Fruit fly (Drosophila melanogaster) whole organism, pupa: ENCODE data around the gene CG11155.

Experiments used
- CG10348 ChIP-seq: fragments of 200-800 bp; sonication (Bioruptor generic); IDR thresholded peaks from 2 replicates; pipeline ENCODE4 v1.3.6; 2022; ENCODE audit warnings: missing biosample characterization, missing genetic modification characterization
- CG12605 ChIP-seq: fragments of 200-800 bp; sonication (Bioruptor generic); IDR thresholded peaks from 2 replicates; pipeline ENCODE4 v1.3.6; 2022; ENCODE audit warnings: missing biosample characterization, missing genetic modification characterization
- CG13204 ChIP-seq: fragments of 200-800 bp; sonication (Bioruptor generic); optimal IDR thresholded peaks from 2 replicates; lab custom pipeline; 2018; ENCODE audit warnings: missing biosample characterization, mild to moderate bottlenecking, missing genetic modification characterization, moderate library complexity
- CG14655 ChIP-seq: fragments of 200-800 bp; sonication (Bioruptor generic); optimal IDR thresholded peaks from 3 replicates; lab custom pipeline; 2017; ENCODE audit warnings: mild to moderate bottlenecking, missing biosample characterization, missing genetic modification reagents, missing genetic modification characterization
- CG15710 ChIP-seq: fragments of 200-800 bp; sonication (Bioruptor generic); optimal IDR thresholded peaks from 2 replicates; lab custom pipeline; 2018; ENCODE audit warnings: missing biosample characterization, mild to moderate bottlenecking, missing genetic modification characterization, moderate library complexity
- CG17806 ChIP-seq: fragments of 200-800 bp; sonication (Bioruptor generic); optimal IDR thresholded peaks from 2 replicates; lab custom pipeline; 2018; ENCODE audit warnings: missing biosample characterization, mild to moderate bottlenecking, missing genetic modification characterization, moderate library complexity
- CG32121 ChIP-seq: fragments of 200-800 bp; sonication (Bioruptor generic); IDR thresholded peaks from 2 replicates; pipeline ENCODE4 v1.3.6; 2022; ENCODE audit warnings: missing biosample characterization, missing genetic modification characterization
- CG34367 ChIP-seq: fragments of 200-800 bp; sonication (Bioruptor generic); optimal IDR thresholded peaks from 2 replicates; lab custom pipeline; 2018; ENCODE audit warnings: missing biosample characterization, mild to moderate bottlenecking, missing genetic modification characterization
- CG4496 ChIP-seq: fragments of 200-800 bp; sonication (Bioruptor generic); IDR thresholded peaks from 3 replicates; pipeline ENCODE4 v1.3.6; 2022; ENCODE audit warnings: missing biosample characterization, missing genetic modification characterization
- CG8159 ChIP-seq: fragments of 200-800 bp; sonication (Bioruptor generic); optimal IDR thresholded peaks from 3 replicates; lab custom pipeline; 2018; ENCODE audit warnings: missing biosample characterization, mild to moderate bottlenecking, missing genetic modification characterization, moderate library complexity
- CG8301 ChIP-seq: fragments of 200-800 bp; sonication (Bioruptor generic); optimal IDR thresholded peaks from 2 replicates; lab custom pipeline; 2018; ENCODE audit warnings: missing biosample characterization, mild to moderate bottlenecking, missing genetic modification characterization
- CG9948 ChIP-seq: fragments of 200-800 bp; sonication (Bioruptor generic); optimal IDR thresholded peaks from 2 replicates; lab custom pipeline; 2018; ENCODE audit warnings: missing biosample characterization, mild to moderate bottlenecking, missing genetic modification characterization, moderate library complexity
- D1 ChIP-seq: fragments of 200-800 bp; sonication (Bioruptor generic); optimal IDR thresholded peaks from 2 replicates; lab custom pipeline; 2018; ENCODE audit warnings: missing biosample characterization, mild to moderate bottlenecking, missing genetic modification characterization, moderate library complexity
- EcR ChIP-seq: fragments of 200-800 bp; sonication (Bioruptor generic); optimal IDR thresholded peaks from 3 replicates; lab custom pipeline; 2019; ENCODE audit warnings: missing biosample characterization, missing genetic modification characterization, mild to moderate bottlenecking, moderate library complexity, missing genetic modification reagents
- Ets98B ChIP-seq: fragments of 200-800 bp; sonication (Bioruptor generic); IDR thresholded peaks from 2 replicates; pipeline ENCODE4 v1.3.6; 2022; ENCODE audit warnings: missing biosample characterization, missing genetic modification characterization
- Pif1A ChIP-seq: fragments of 200-800 bp; sonication (Bioruptor generic); optimal IDR thresholded peaks from 3 replicates; lab custom pipeline; 2016; ENCODE audit warnings: missing biosample characterization, missing genetic modification characterization
- Pif1B ChIP-seq: fragments of 200-800 bp; sonication (Bioruptor generic); optimal IDR thresholded peaks from 3 replicates; lab custom pipeline; 2016; ENCODE audit warnings: missing biosample characterization, missing genetic modification characterization
- Snoo ChIP-seq: fragments of 200-800 bp; sonication (Bioruptor generic); optimal IDR thresholded peaks from 3 replicates; lab custom pipeline; 2017; ENCODE audit warnings: missing biosample characterization, mild to moderate bottlenecking, missing genetic modification characterization, inconsistent platforms
- fd96Ca ChIP-seq: fragments of 200-800 bp; sonication (Bioruptor generic); IDR thresholded peaks from 3 replicates; pipeline ENCODE4 v1.3.6; 2022; ENCODE audit warnings: missing biosample characterization, missing genetic modification characterization
- gl ChIP-seq: fragments of 200-800 bp; sonication (Bioruptor generic); optimal IDR thresholded peaks from 2 replicates; lab custom pipeline; 2018; ENCODE audit warnings: missing biosample characterization, mild to moderate bottlenecking, missing genetic modification characterization
- rn ChIP-seq: fragments of 200-800 bp; sonication (Bioruptor generic); IDR thresholded peaks from 2 replicates; pipeline ENCODE4 v1.3.6; 2022; ENCODE audit warnings: missing biosample characterization, missing genetic modification characterization

The CG11155 gene

dm6 chr4:1162058-1162457 is 35.7 kb downstream of the CG11155 start, which contains the start of gene CG32017:
CG32017 (minus strand) TSS chr4:1162158.
- TF ChIP-seq Pif1A (GFP tag; lab: Kevin White, UChicago), result no peak
- no peak for TF ChIP-seq rn (GFP tag; lab: Robert Waterston, UW)
- no peak for TF ChIP-seq gl (tag; lab: Kevin White, UChicago)
- TF ChIP-seq CG8301 (tag; lab: Kevin White, UChicago), result no peak
- TF ChIP-seq Snoo (tag; lab: Kevin White, UChicago), result no peak
- no peak for TF ChIP-seq Ets98B (GFP tag; lab: Robert Waterston, UW)
- TF ChIP-seq CG32121 (GFP tag; lab: Robert Waterston, UW), result no peak
- TF ChIP-seq CG4496, result no peak
- TF ChIP-seq EcR, result no peak

DNA sequence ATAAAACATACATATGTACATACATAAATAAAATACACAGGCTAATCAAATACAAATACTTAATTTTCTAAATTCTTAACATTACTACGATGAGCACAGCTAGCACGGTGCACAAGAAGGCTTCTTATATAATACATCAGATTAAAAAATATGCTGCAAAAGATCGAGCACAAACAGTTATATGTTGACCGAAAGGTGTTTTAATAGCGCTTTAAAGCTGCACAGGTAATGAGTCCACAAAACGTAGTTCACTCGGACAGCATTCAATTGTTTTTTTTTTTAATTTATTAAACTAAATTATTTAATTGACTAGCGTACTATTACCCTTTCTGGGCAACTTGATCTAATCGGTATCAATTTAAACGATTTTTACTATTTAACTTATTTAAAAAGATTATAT is 48.8 kb downstream of the CG11155 start:
- TF ChIP-seq Pif1A (GFP tag; lab: Kevin White, UChicago) (no peak), fd96Ca (GFP tag; lab: Robert Waterston, UW) (no peak), CG15710 (tag; lab: Kevin White, UChicago) (no peak), CG17806 (tag; lab: Kevin White, UChicago) (no peak), CG8301 (tag; lab: Kevin White, UChicago) (no peak), Pif1B (GFP tag; lab: Kevin White, UChicago) (no peak), CG10348 (GFP tag; lab: Robert Waterston, UW) (no peak), EcR (no peak), Snoo (tag; lab: Kevin White, UChicago) (no peak), rn (GFP tag; lab: Robert Waterston, UW) (no peak), CG13204 (GFP tag; lab: Kevin White, UChicago) (no peak), D1 (tag; lab: Kevin White, UChicago) (no peak)

DNA sequence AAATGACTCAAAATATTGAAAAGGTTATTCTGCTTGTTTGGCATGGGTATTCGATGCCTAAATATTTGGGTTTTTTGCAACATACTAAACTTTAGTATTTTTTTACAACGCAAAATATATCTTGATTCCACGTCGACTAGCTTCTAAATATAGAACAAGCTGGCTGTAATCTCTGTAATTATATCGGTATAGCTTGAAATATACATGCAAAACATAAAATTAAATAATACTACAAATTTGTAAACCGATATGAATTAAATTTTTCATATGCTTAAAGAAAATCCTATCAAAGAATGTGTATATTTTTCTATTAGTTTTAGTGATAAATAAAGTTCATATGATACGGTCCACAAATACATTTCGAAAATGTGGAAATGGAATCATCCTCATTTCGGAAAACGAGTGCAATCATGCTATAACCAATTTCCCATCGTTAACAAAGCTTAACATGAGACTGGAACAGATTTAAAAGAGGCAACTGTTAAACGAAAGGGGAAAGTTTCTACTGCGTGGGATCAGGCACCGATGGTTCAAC is 55.3 kb downstream of the CG11155 start, which contains the start of gene pho:
TSS of gene pho (minus strand) at position 38 of the 535 bp plus-strand sequence.
- TF ChIP-seq CG8159 (tag; lab: Kevin White, UChicago) (no peak), rn (GFP tag; lab: Robert Waterston, UW) (no peak), gl (tag; lab: Kevin White, UChicago) (no peak), CG9948 (tag; lab: Kevin White, UChicago) (no peak), CG12605 (GFP tag; lab: Robert Waterston, UW) (no peak), Snoo (tag; lab: Kevin White, UChicago) (peak; percentile 28), D1 (tag; lab: Kevin White, UChicago) (peak; percentile 60), CG8301 (tag; lab: Kevin White, UChicago) (no peak), CG4496 (no peak), CG13204 (GFP tag; lab: Kevin White, UChicago) (no peak)

dm6 chr4:1182809-1183208 is 56.4 kb downstream of the CG11155 start:
- TF ChIP-seq CG32121 (GFP tag; lab: Robert Waterston, UW) (no peak), CG10348 (GFP tag; lab: Robert Waterston, UW) (no peak), EcR (no peak), CG8301 (tag; lab: Kevin White, UChicago) (no peak), CG15710 (tag; lab: Kevin White, UChicago) (no peak), Snoo (tag; lab: Kevin White, UChicago) (no peak), Pif1B (GFP tag; lab: Kevin White, UChicago) (no peak), Pif1A (GFP tag; lab: Kevin White, UChicago) (no peak), CG9948 (tag; lab: Kevin White, UChicago) (no peak)
- TF ChIP-seq, all 21 proteins: peak for 0

dm6 chr4:1185468-1185867 is 59.1 kb downstream of the CG11155 start, which contains the start of gene CG33521:
CG33521 (plus strand) TSS chr4:1185768.
- TF ChIP-seq CG32121 (GFP tag; lab: Robert Waterston, UW) (no peak), Snoo (tag; lab: Kevin White, UChicago) (no peak), CG17806 (tag; lab: Kevin White, UChicago) (no peak), CG15710 (tag; lab: Kevin White, UChicago) (no peak), CG9948 (tag; lab: Kevin White, UChicago) (no peak), gl (tag; lab: Kevin White, UChicago) (no peak), rn (GFP tag; lab: Robert Waterston, UW) (no peak), CG14655 (no peak), CG4496 (no peak), Pif1B (GFP tag; lab: Kevin White, UChicago) (no peak), EcR (no peak), CG8159 (tag; lab: Kevin White, UChicago) (no peak), Ets98B (GFP tag; lab: Robert Waterston, UW) (no peak), CG13204 (GFP tag; lab: Kevin White, UChicago) (no peak), D1 (tag; lab: Kevin White, UChicago) (no peak), CG34367 (tag; lab: Kevin White, UChicago) (no peak), CG12605 (GFP tag; lab: Robert Waterston, UW) (no peak), CG8301 (tag; lab: Kevin White, UChicago) (no peak), fd96Ca (GFP tag; lab: Robert Waterston, UW) (no peak), CG10348 (GFP tag; lab: Robert Waterston, UW) (no peak)
- TF ChIP-seq, all 21 proteins: peak for 0

DNA sequence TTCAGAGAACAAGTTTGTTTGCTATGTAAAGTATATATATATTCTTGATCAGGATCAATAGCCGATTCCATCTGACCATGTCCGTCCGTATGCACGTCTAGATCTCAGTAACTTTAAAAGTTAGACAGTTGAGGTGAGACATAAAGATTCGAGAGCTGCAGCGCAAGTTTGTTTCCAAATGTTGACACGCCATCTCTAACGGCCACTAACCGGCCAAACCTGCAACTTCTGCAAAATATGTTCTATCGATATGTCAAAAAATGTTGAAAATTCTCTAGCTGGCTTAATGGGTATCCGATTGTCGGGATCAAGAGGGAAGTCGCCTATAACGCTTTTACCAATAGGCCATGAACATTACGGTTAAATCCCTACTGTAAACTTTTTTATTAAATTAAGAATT is 60.4 kb downstream of the CG11155 start:
- no peak for TF ChIP-seq Ets98B (GFP tag; lab: Robert Waterston, UW)
- TF ChIP-seq CG10348 (GFP tag; lab: Robert Waterston, UW), result no peak
